Fruit fly (Drosophila melanogaster) whole organism, embryonic: ENCODE measurements around the gene Glut1.

Experiments used
- Atf-2 ChIP-seq: fragments of 200-800 bp; sonication (Bioruptor generic); optimal IDR thresholded peaks from 2 replicates; lab custom pipeline; 2016; ENCODE audit warnings: missing biosample characterization, missing genetic modification characterization
- Awh ChIP-seq: fragments of 200-800 bp; sonication (Bioruptor generic); IDR thresholded peaks from 2 replicates; pipeline ENCODE4, ENCODE4 v1.3.6; 2022; ENCODE audit warnings: missing biosample characterization, missing genetic modification characterization
- B-H2 ChIP-seq: fragments of 200-800 bp; sonication (Bioruptor generic); optimal IDR thresholded peaks from 2 replicates; lab custom pipeline; 2018; ENCODE audit warnings: missing biosample characterization, mild to moderate bottlenecking, missing genetic modification characterization
- Blimp-1 ChIP-seq: fragments of 200-800 bp; sonication (Bioruptor generic); optimal IDR thresholded peaks from 3 replicates; lab custom pipeline; 2018; ENCODE audit warnings: missing biosample characterization, missing genetic modification characterization, mild to moderate bottlenecking, moderate library complexity, missing genetic modification reagents
- CG10267 ChIP-seq: fragments of 200-800 bp; sonication (Bioruptor generic); optimal IDR thresholded peaks from 2 replicates; lab custom pipeline; 2018; ENCODE audit warnings: missing biosample characterization, mild to moderate bottlenecking, missing genetic modification characterization, moderate library complexity
- CG11504 ChIP-seq: fragments of 200-800 bp; sonication (Bioruptor generic); optimal IDR thresholded peaks from 3 replicates; lab custom pipeline; 2019; ENCODE audit warnings: missing biosample characterization, mild to moderate bottlenecking, missing genetic modification characterization, moderate library complexity
- CG13894 ChIP-seq: fragments of 200-800 bp; sonication (Bioruptor generic); optimal IDR thresholded peaks from 3 replicates; lab custom pipeline; 2018; ENCODE audit warnings: missing biosample characterization, mild to moderate bottlenecking, missing genetic modification characterization, moderate library complexity
- CG15073 ChIP-seq: fragments of 200-800 bp; sonication (Bioruptor generic); optimal IDR thresholded peaks from 2 replicates; lab custom pipeline; 2016; ENCODE audit warnings: missing biosample characterization, missing genetic modification characterization
- CG15696 ChIP-seq: fragments of 200-800 bp; sonication (Bioruptor generic); optimal IDR thresholded peaks from 2 replicates; lab custom pipeline; 2019; ENCODE audit warnings: missing biosample characterization, mild to moderate bottlenecking, missing genetic modification characterization, moderate library complexity
- CG1647 ChIP-seq: fragments of 200-800 bp; sonication (Bioruptor generic); optimal IDR thresholded peaks from 3 replicates; lab custom pipeline; 2016; ENCODE audit warnings: missing biosample characterization, missing genetic modification characterization
- CG17186 ChIP-seq: fragments of 200-800 bp; sonication (Bioruptor generic); optimal IDR thresholded peaks from 3 replicates; lab custom pipeline; 2017; ENCODE audit warnings: missing biosample characterization, missing genetic modification reagents, missing genetic modification characterization
- CG17328 ChIP-seq: fragments of 200-800 bp; sonication (Bioruptor generic); IDR thresholded peaks from 2 replicates; pipeline ENCODE4 v1.3.6; 2022; ENCODE audit warnings: missing biosample characterization, missing genetic modification characterization
- CG17802 ChIP-seq: fragments of 200-800 bp; sonication (Bioruptor generic); optimal IDR thresholded peaks from 2 replicates; lab custom pipeline; 2018; ENCODE audit warnings: missing biosample characterization, mild to moderate bottlenecking, missing genetic modification characterization, moderate library complexity
- CG2120 ChIP-seq: fragments of 200-800 bp; sonication (Bioruptor generic); optimal IDR thresholded peaks from 3 replicates; lab custom pipeline; 2016; ENCODE audit warnings: missing biosample characterization, missing genetic modification characterization
- CG30020 ChIP-seq: fragments of 200-800 bp; optimal IDR thresholded peaks from 2 replicates; lab custom pipeline; 2019; ENCODE audit warnings: missing biosample characterization, mild to moderate bottlenecking, missing genetic modification characterization, moderate library complexity
- CG31365 ChIP-seq: fragments of 200-800 bp; sonication (Bioruptor generic); optimal IDR thresholded peaks from 2 replicates; lab custom pipeline; 2018; ENCODE audit warnings: missing biosample characterization, mild to moderate bottlenecking, missing genetic modification characterization
- CG6683 ChIP-seq: fragments of 200-800 bp; sonication (Bioruptor generic); optimal IDR thresholded peaks from 2 replicates; lab custom pipeline; 2017; ENCODE audit warnings: missing biosample characterization, mild to moderate bottlenecking, missing genetic modification characterization, missing genetic modification reagents
- CG6791 ChIP-seq: fragments of 200-800 bp; sonication (Bioruptor generic); IDR thresholded peaks from 3 replicates; pipeline ENCODE4 v1.3.6; 2022; ENCODE audit warnings: missing biosample characterization, missing genetic modification characterization; ENCODE audit not compliant: partially characterized antibody
- CG7372 ChIP-seq: fragments of 200-800 bp; sonication (Bioruptor generic); IDR thresholded peaks from 2 replicates; pipeline ENCODE4 v1.3.6; 2022; ENCODE audit warnings: missing biosample characterization, missing genetic modification characterization
- CG8089 ChIP-seq: fragments of 200-800 bp; sonication (Bioruptor generic); optimal IDR thresholded peaks from 3 replicates; lab custom pipeline; 2016; ENCODE audit warnings: missing biosample characterization, missing genetic modification characterization
- D19B ChIP-seq: fragments of 200-800 bp; sonication (Bioruptor generic); optimal IDR thresholded peaks from 2 replicates; lab custom pipeline; 2017; ENCODE audit warnings: missing biosample characterization, mild to moderate bottlenecking, missing genetic modification characterization
- Deaf1 ChIP-seq: fragments of 200-800 bp; optimal IDR thresholded peaks from 3 replicates; lab custom pipeline; 2019; ENCODE audit warnings: missing biosample characterization, mild to moderate bottlenecking, missing genetic modification characterization, moderate library complexity
- Dref ChIP-seq: fragments of 200-800 bp; sonication (Bioruptor generic); IDR thresholded peaks from 2 replicates; pipeline ENCODE4 v1.3.6; 2022; ENCODE audit warnings: missing biosample characterization, missing genetic modification characterization
- Drgx ChIP-seq: fragments of 200-800 bp; sonication (Bioruptor generic); IDR thresholded peaks from 2 replicates; pipeline ENCODE4 v1.3.6; 2022; ENCODE audit warnings: missing biosample characterization, missing genetic modification characterization
- E2f2 ChIP-seq: fragments of 200-800 bp; sonication (Bioruptor generic); IDR thresholded peaks from 2 replicates; pipeline ENCODE4 v1.3.6; 2022; ENCODE audit warnings: missing biosample characterization, missing genetic modification characterization
- Elba2 ChIP-seq: fragments of 200-800 bp; sonication (Bioruptor generic); optimal IDR thresholded peaks from 3 replicates; lab custom pipeline; 2016; ENCODE audit warnings: missing biosample characterization, missing genetic modification characterization
- Fer1 ChIP-seq: fragments of 200-800 bp; sonication (Bioruptor generic); optimal IDR thresholded peaks from 2 replicates; lab custom pipeline; 2017; ENCODE audit warnings: missing biosample characterization, mild to moderate bottlenecking, missing genetic modification characterization
- Hr39 ChIP-seq: fragments of >200 bp; optimal IDR thresholded peaks from 2 replicates; lab custom pipeline; 2017
- Hr51 ChIP-seq, 2 experiments: fragments of 200-800 bp; sonication (Bioruptor generic); optimal IDR thresholded peaks; 2 replicates in 1 of 2; 3 replicates in 1 of 2; lab custom pipeline; 2016 to 2018; ENCODE audit warnings: missing biosample characterization in 2 of 2, missing genetic modification characterization in 2 of 2, mild to moderate bottlenecking in 1 of 2, moderate library complexity in 1 of 2
- Max ChIP-seq: fragments of 200-800 bp; sonication (Bioruptor generic); optimal IDR thresholded peaks from 2 replicates; lab custom pipeline; 2016; ENCODE audit warnings: missing biosample characterization, mild to moderate bottlenecking, missing genetic modification characterization
- Med ChIP-seq: fragments of 200-800 bp; sonication (Bioruptor generic); peaks from one replicate; lab custom pipeline; 2016; ENCODE audit warnings: missing biosample characterization, missing genetic modification characterization, mild to moderate bottlenecking, inconsistent platforms, moderate library complexity
- Neu2 ChIP-seq: fragments of 200-800 bp; sonication (Bioruptor generic); optimal IDR thresholded peaks from 3 replicates; lab custom pipeline; 2016; ENCODE audit warnings: missing biosample characterization, missing genetic modification characterization, borderline replicate concordance
- Rfx ChIP-seq: fragments of 200-800 bp; sonication (Bioruptor generic); IDR thresholded peaks from 2 replicates; pipeline ENCODE4 v1.3.6; 2022; ENCODE audit warnings: missing biosample characterization, missing genetic modification characterization
- Six4 ChIP-seq: fragments of 200-800 bp; sonication (Bioruptor generic); optimal IDR thresholded peaks from 2 replicates; lab custom pipeline; 2016; ENCODE audit warnings: missing biosample characterization, missing genetic modification characterization
- ab ChIP-seq: fragments of 200-800 bp; sonication (Bioruptor generic); optimal IDR thresholded peaks from 2 replicates; lab custom pipeline; 2016; ENCODE audit warnings: missing biosample characterization, missing genetic modification characterization
- emc ChIP-seq: fragments of 200-800 bp; sonication (Bioruptor generic); optimal IDR thresholded peaks from 2 replicates; lab custom pipeline; 2016; ENCODE audit warnings: missing biosample characterization, missing genetic modification characterization
- ewg ChIP-seq: fragments of 200-800 bp; sonication (Bioruptor generic); optimal IDR thresholded peaks from 3 replicates; lab custom pipeline; 2017; ENCODE audit warnings: mild to moderate bottlenecking, missing biosample characterization, missing genetic modification reagents, missing genetic modification characterization
- grn ChIP-seq: fragments of 200-800 bp; sonication (Bioruptor generic); optimal IDR thresholded peaks from 3 replicates; lab custom pipeline; 2017; ENCODE audit warnings: missing biosample characterization, missing genetic modification characterization
- jigr1 ChIP-seq: fragments of 200-800 bp; sonication (Bioruptor generic); IDR thresholded peaks from 3 replicates; pipeline ENCODE4 v1.3.6; 2022; ENCODE audit warnings: missing biosample characterization, missing genetic modification characterization
- kah ChIP-seq: fragments of 200-800 bp; sonication (Bioruptor generic); optimal IDR thresholded peaks from 2 replicates; lab custom pipeline; 2018; ENCODE audit warnings: missing biosample characterization, mild to moderate bottlenecking, missing genetic modification characterization
- mam ChIP-seq: fragments of 200-800 bp; sonication (Bioruptor generic); optimal IDR thresholded peaks from 3 replicates; lab custom pipeline; 2016; ENCODE audit warnings: missing biosample characterization, missing genetic modification characterization
- onecut ChIP-seq: fragments of 200-800 bp; sonication (Bioruptor generic); IDR thresholded peaks from 2 replicates; pipeline ENCODE4 v1.3.6; 2022; ENCODE audit warnings: missing biosample characterization, missing genetic modification characterization
- pita ChIP-seq: fragments of 200-800 bp; sonication (Bioruptor generic); optimal IDR thresholded peaks from 2 replicates; lab custom pipeline; 2017; ENCODE audit warnings: missing biosample characterization, mild to moderate bottlenecking, missing genetic modification characterization
- row ChIP-seq: fragments of 200-800 bp; sonication (Bioruptor generic); IDR thresholded peaks from 3 replicates; pipeline ENCODE4 v1.3.6; 2022; ENCODE audit warnings: missing biosample characterization, missing genetic modification characterization
- salm ChIP-seq: fragments of 200-800 bp; sonication (Bioruptor generic); optimal IDR thresholded peaks from 2 replicates; lab custom pipeline; 2018; ENCODE audit warnings: missing biosample characterization, mild to moderate bottlenecking, missing genetic modification characterization
- slou ChIP-seq: fragments of 200-800 bp; sonication (Bioruptor generic); optimal IDR thresholded peaks from 3 replicates; lab custom pipeline; 2016; ENCODE audit warnings: missing biosample characterization, missing genetic modification characterization
- slp2 ChIP-seq: fragments of 200-800 bp; sonication (Bioruptor generic); optimal IDR thresholded peaks from 2 replicates; lab custom pipeline; 2016; ENCODE audit warnings: missing biosample characterization, missing genetic modification characterization
- tap ChIP-seq: fragments of 200-800 bp; optimal IDR thresholded peaks from 3 replicates; lab custom pipeline; 2019; ENCODE audit warnings: missing biosample characterization, mild to moderate bottlenecking, missing genetic modification characterization, moderate library complexity
- tio ChIP-seq: fragments of 200-800 bp; sonication (Bioruptor generic); optimal IDR thresholded peaks from 2 replicates; lab custom pipeline; 2017; ENCODE audit warnings: missing biosample characterization, missing genetic modification characterization, inconsistent platforms
- trem ChIP-seq: fragments of 200-800 bp; optimal IDR thresholded peaks from 3 replicates; lab custom pipeline; 2019; ENCODE audit warnings: missing biosample characterization, mild to moderate bottlenecking, missing genetic modification characterization, moderate library complexity
- wek ChIP-seq: fragments of 200-800 bp; sonication (Bioruptor generic); optimal IDR thresholded peaks from 3 replicates; lab custom pipeline; 2018; ENCODE audit warnings: missing biosample characterization, mild to moderate bottlenecking, missing genetic modification characterization, moderate library complexity

Gene Glut1

DNA sequence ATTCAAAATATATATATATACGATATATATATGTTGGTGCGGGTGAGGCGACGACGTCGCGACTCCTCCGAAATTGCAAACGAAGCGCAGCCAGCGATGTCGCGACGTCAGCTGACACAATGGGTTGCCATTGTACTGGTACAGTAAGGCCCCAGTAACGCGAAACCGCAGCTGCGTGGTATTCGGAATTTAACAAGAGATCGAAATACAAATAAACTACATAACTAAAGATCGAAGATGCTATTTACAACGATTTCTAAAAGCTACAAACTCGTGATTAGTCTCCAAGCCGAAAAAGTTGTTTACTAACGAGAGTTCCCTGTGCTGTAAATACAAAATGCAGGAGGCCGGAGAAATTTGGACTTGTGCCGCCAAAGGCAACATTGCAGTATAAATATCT lies 118.7 kb downstream of the Glut1 start (continued):
- peak; percentile 58 for TF ChIP-seq mam (GFP tag; lab: Kevin White, UChicago)
- peak; percentile 76 for TF ChIP-seq Awh (GFP tag; lab: Robert Waterston, UW)
- TF ChIP-seq Blimp-1 (GFP tag; lab: Kevin White, UChicago) = peak; percentile 82
- TF ChIP-seq Rfx (GFP tag; lab: Robert Waterston, UW) = peak; percentile 50; the same call in 1 of the 2 replicates
- TF ChIP-seq onecut (GFP tag; lab: Robert Waterston, UW) = peak; percentile 78
- peak; percentile 51 for TF ChIP-seq CG10267 (tag; lab: Kevin White, UChicago)
- TF ChIP-seq CG6683 (GFP tag; lab: Kevin White, UChicago) = no peak
- TF ChIP-seq Six4 = peak; percentile 37
- TF ChIP-seq kah = peak; percentile 48
- peak; percentile 38 for TF ChIP-seq trem (tag; lab: Kevin White, UChicago)
- TF ChIP-seq CG11504 (tag; lab: Kevin White, UChicago) = peak; percentile 83
- TF ChIP-seq CG8089 (GFP tag; lab: Kevin White, UChicago) = peak; percentile 65
- peak; percentile 18 for TF ChIP-seq CG31365 (tag; lab: Kevin White, UChicago)
- TF ChIP-seq salm (tag; lab: Kevin White, UChicago) = peak; percentile 45
- TF ChIP-seq Dref (GFP tag; lab: Robert Waterston, UW) = no peak
- TF ChIP-seq D19B = no peak
- peak; percentile 47 for TF ChIP-seq CG17802
- peak; percentile 90 for TF ChIP-seq Med
- TF ChIP-seq CG13894 (tag; lab: Kevin White, UChicago) = no peak
- TF ChIP-seq CG17186 (GFP tag; lab: Kevin White, UChicago) = peak; percentile 26
- TF ChIP-seq B-H2 (GFP tag; lab: Kevin White, UChicago) = no peak
- TF ChIP-seq CG6791 (GFP tag; lab: Robert Waterston, UW) = no peak
- no peak for TF ChIP-seq grn (GFP tag; lab: Kevin White, UChicago)
- TF ChIP-seq CG1647 (GFP tag; lab: Kevin White, UChicago) = peak; percentile 45
- peak; percentile 20 for TF ChIP-seq Deaf1
- no peak for TF ChIP-seq Elba2 (GFP tag; lab: Kevin White, UChicago)
- no peak for TF ChIP-seq emc (GFP tag; lab: Kevin White, UChicago)
- TF ChIP-seq Max (GFP tag; lab: Kevin White, UChicago) = peak; percentile 39
- peak; percentile 62 for TF ChIP-seq ewg (GFP tag; lab: Kevin White, UChicago)
- TF ChIP-seq Hr39 (lab: Kevin White, UChicago) = no peak
- TF ChIP-seq ab (GFP tag; lab: Kevin White, UChicago) = peak; percentile 44
- peak; percentile 66 for TF ChIP-seq Atf-2 (GFP tag; lab: Kevin White, UChicago)
- peak; percentile 94 for TF ChIP-seq Drgx (GFP tag; lab: Robert Waterston, UW)
- peak; percentile 39 for TF ChIP-seq slp2 (GFP tag; lab: Kevin White, UChicago)
- peak; percentile 80 for TF ChIP-seq tap (tag; lab: Kevin White, UChicago)
- TF ChIP-seq Neu2 (GFP tag; lab: Kevin White, UChicago) = no peak
- TF ChIP-seq CG15696 (tag; lab: Kevin White, UChicago) = peak; percentile 68
- peak; percentile 34 for TF ChIP-seq wek (GFP tag; lab: Kevin White, UChicago)
- peak; percentile 35 for TF ChIP-seq CG2120 (GFP tag; lab: Kevin White, UChicago)
- peak; percentile 48; the same call in 1 of the 2 replicates for TF ChIP-seq E2f2 (GFP tag; lab: Robert Waterston, UW)
- peak; percentile 22 for TF ChIP-seq CG30020
- TF ChIP-seq pita (GFP tag; lab: Kevin White, UChicago) = no peak
- peak; percentile 81 for TF ChIP-seq CG17328 (GFP tag; lab: Robert Waterston, UW)
- peak; percentile 22 for TF ChIP-seq Fer1 (GFP tag; lab: Kevin White, UChicago)
- TF ChIP-seq slou (GFP tag; lab: Kevin White, UChicago) = no peak
- TF ChIP-seq CG7372 (GFP tag; lab: Robert Waterston, UW) = 0 out of 2 replicates have a peak, but pooled peaks have one; percentile 36
- TF ChIP-seq jigr1 (GFP tag; lab: Robert Waterston, UW) = no peak
- TF ChIP-seq Hr51 (GFP tag; optimal IDR thresholded peaks at IDR 0.05; lab: Kevin White, UChicago) = peak; percentile 24 to 72
- peak; percentile 85 for TF ChIP-seq row (GFP tag; lab: Robert Waterston, UW)
- TF ChIP-seq tio = peak; percentile 46
- no peak for TF ChIP-seq CG15073 (GFP tag; lab: Kevin White, UChicago)
